Worm (Caenorhabditis elegans) whole organism, early embryonic: ENCODE results near the gene F35C8.5.

Experiments used
- B0310.2 ChIP-seq: sonication (generic microtip); optimal IDR thresholded peaks from 2 replicates; lab custom pipeline; 2016; ENCODE audit warnings: mild to moderate bottlenecking, missing genetic modification characterization, missing compliant biosample characterization
- aly-1 ChIP-seq: sonication (generic microtip); optimal IDR thresholded peaks from 2 replicates; lab custom pipeline; 2016; ENCODE audit warnings: missing genetic modification characterization, missing compliant biosample characterization
- ama-1 ChIP-seq: fragments of 150-350 bp; optimal IDR thresholded peaks from 2 replicates; lab custom pipeline; 2014
- ceh-36 ChIP-seq: sonication (generic microtip); optimal IDR thresholded peaks from 2 replicates; lab custom pipeline; 2016; ENCODE audit warnings: missing genetic modification characterization, inconsistent platforms, missing compliant biosample characterization
- hnd-1 ChIP-seq: sonication (generic microtip); optimal IDR thresholded peaks from 2 replicates; lab custom pipeline; 2016; ENCODE audit warnings: missing genetic modification characterization, missing compliant biosample characterization
- tbx-11 ChIP-seq: fragments of 200-800 bp; sonication (Bioruptor generic); IDR thresholded peaks from 2 replicates; pipeline ENCODE4 v1.3.6; 2022; ENCODE audit warnings: missing genetic modification characterization, missing compliant biosample characterization

ce11 chrX:5319214-5319838, 46.3 kb upstream of the F35C8.5 start:
- TF ChIP-seq tbx-11 (GFP tag; lab: Robert Waterston, UW) (peak; percentile 83), ceh-36 (tag; lab: Kevin White, UChicago) (peak; percentile 80), ama-1 (lab: Kevin White, UChicago) (no peak), B0310.2 (tag; lab: Kevin White, UChicago) (peak; percentile 68), hnd-1 (tag; lab: Kevin White, UChicago) (peak; percentile 65), aly-1 (tag; lab: Kevin White, UChicago) (peak; percentile 72)
